Fruit fly (Drosophila melanogaster) whole organism, embryonic: ENCODE measurements around the gene grnd.
A peak's percentile ranks its signal among the peaks of the same experiment; 100 is the strongest.

ENCODE experiments used
- Adf1 ChIP-seq: fragments of 200-800 bp; sonication (Bioruptor generic); IDR thresholded peaks from 2 replicates; pipeline ENCODE4 v1.3.6; 2022; ENCODE audit warnings: missing biosample characterization, missing genetic modification characterization
- B-H2 ChIP-seq: fragments of 200-800 bp; sonication (Bioruptor generic); optimal IDR thresholded peaks from 2 replicates; lab custom pipeline; 2018; ENCODE audit warnings: missing biosample characterization, mild to moderate bottlenecking, missing genetic modification characterization
- Bdp1 ChIP-seq: fragments of 200-800 bp; sonication (Bioruptor generic); optimal IDR thresholded peaks from 3 replicates; lab custom pipeline; 2016; ENCODE audit warnings: missing biosample characterization, missing genetic modification characterization
- Blimp-1 ChIP-seq: fragments of 200-800 bp; sonication (Bioruptor generic); optimal IDR thresholded peaks from 3 replicates; lab custom pipeline; 2018; ENCODE audit warnings: missing biosample characterization, missing genetic modification characterization, mild to moderate bottlenecking, moderate library complexity, missing genetic modification reagents
- CG10267 ChIP-seq: fragments of 200-800 bp; sonication (Bioruptor generic); optimal IDR thresholded peaks from 2 replicates; lab custom pipeline; 2018; ENCODE audit warnings: missing biosample characterization, mild to moderate bottlenecking, missing genetic modification characterization, moderate library complexity
- CG10565 ChIP-seq: fragments of 200-800 bp; sonication (Bioruptor generic); optimal IDR thresholded peaks from 3 replicates; lab custom pipeline; 2016; ENCODE audit warnings: missing biosample characterization, mild to moderate bottlenecking, missing genetic modification characterization
- CG12942 ChIP-seq: fragments of 200-800 bp; sonication (Bioruptor generic); optimal IDR thresholded peaks from 3 replicates; lab custom pipeline; 2016; ENCODE audit warnings: missing biosample characterization, missing genetic modification characterization
- CG13424 ChIP-seq: fragments of 200-800 bp; sonication (Bioruptor generic); optimal IDR thresholded peaks from 2 replicates; lab custom pipeline; 2019; ENCODE audit warnings: missing biosample characterization, mild to moderate bottlenecking, missing genetic modification characterization, moderate library complexity
- CG2120 ChIP-seq: fragments of 200-800 bp; sonication (Bioruptor generic); optimal IDR thresholded peaks from 3 replicates; lab custom pipeline; 2016; ENCODE audit warnings: missing biosample characterization, missing genetic modification characterization
- CG2129 ChIP-seq: fragments of 200-800 bp; sonication (Bioruptor generic); IDR thresholded peaks from 2 replicates; pipeline ENCODE4 v1.3.6; 2022; ENCODE audit warnings: missing biosample characterization, missing genetic modification characterization; ENCODE audit not compliant: partially characterized antibody
- CG31388 ChIP-seq: fragments of 200-800 bp; sonication (Bioruptor generic); optimal IDR thresholded peaks from 2 replicates; lab custom pipeline; 2016; ENCODE audit warnings: missing biosample characterization, missing genetic modification characterization
- CG3163 ChIP-seq: fragments of 200-800 bp; sonication (Bioruptor generic); optimal IDR thresholded peaks from 3 replicates; lab custom pipeline; 2016; ENCODE audit warnings: missing biosample characterization, missing genetic modification characterization
- CG34422 ChIP-seq: fragments of 200-800 bp; sonication (Bioruptor generic); IDR thresholded peaks from 3 replicates; pipeline ENCODE4 v1.3.6; 2022; ENCODE audit warnings: missing biosample characterization, missing genetic modification characterization
- CG3838 ChIP-seq: fragments of 200-800 bp; sonication (Bioruptor generic); optimal IDR thresholded peaks from 3 replicates; lab custom pipeline; 2016; ENCODE audit warnings: missing biosample characterization, missing genetic modification characterization
- CG4360 ChIP-seq: fragments of 200-800 bp; sonication (Bioruptor generic); IDR thresholded peaks from 2 replicates; pipeline ENCODE4 v1.3.6; 2022; ENCODE audit warnings: missing biosample characterization, missing genetic modification characterization
- CG4424 ChIP-seq: fragments of 200-800 bp; sonication (Bioruptor generic); optimal IDR thresholded peaks from 3 replicates; lab custom pipeline; 2016; ENCODE audit warnings: missing biosample characterization, missing genetic modification characterization
- CG4820 ChIP-seq: fragments of 200-800 bp; sonication (Bioruptor generic); optimal IDR thresholded peaks from 3 replicates; lab custom pipeline; 2016; ENCODE audit warnings: missing biosample characterization, missing genetic modification characterization
- CG6272 ChIP-seq: fragments of 200-800 bp; sonication (Bioruptor generic); IDR thresholded peaks from 2 replicates; pipeline ENCODE4 v1.3.6; 2022; ENCODE audit warnings: missing biosample characterization, missing genetic modification characterization
- CG7357 ChIP-seq: fragments of 200-800 bp; sonication (Bioruptor generic); IDR thresholded peaks from 3 replicates; pipeline ENCODE4 v1.3.6; 2022; ENCODE audit warnings: missing biosample characterization, missing genetic modification characterization
- CG7786 ChIP-seq: fragments of 200-800 bp; sonication (Bioruptor generic); optimal IDR thresholded peaks from 2 replicates; lab custom pipeline; 2016; ENCODE audit warnings: missing biosample characterization, missing genetic modification characterization
- CG9876 ChIP-seq: fragments of 200-800 bp; sonication (Bioruptor generic); optimal IDR thresholded peaks from 2 replicates; lab custom pipeline; 2016; ENCODE audit warnings: missing biosample characterization, missing genetic modification characterization
- CHES-1-like ChIP-seq: fragments of 200-800 bp; sonication (Bioruptor generic); optimal IDR thresholded peaks from 2 replicates; lab custom pipeline; 2016; ENCODE audit warnings: missing biosample characterization, missing genetic modification characterization
- Deaf1 ChIP-seq: fragments of 200-800 bp; optimal IDR thresholded peaks from 3 replicates; lab custom pipeline; 2019; ENCODE audit warnings: missing biosample characterization, mild to moderate bottlenecking, missing genetic modification characterization, moderate library complexity
- E2f2 ChIP-seq: fragments of 200-800 bp; sonication (Bioruptor generic); IDR thresholded peaks from 2 replicates; pipeline ENCODE4 v1.3.6; 2022; ENCODE audit warnings: missing biosample characterization, missing genetic modification characterization
- ERR ChIP-seq: fragments of 200-800 bp; sonication (Bioruptor generic); optimal IDR thresholded peaks from 2 replicates; lab custom pipeline; 2016; ENCODE audit warnings: missing biosample characterization, missing genetic modification characterization
- HHEX ChIP-seq: fragments of 200-800 bp; sonication (Bioruptor generic); optimal IDR thresholded peaks from 3 replicates; lab custom pipeline; 2017; ENCODE audit warnings: missing biosample characterization, mild to moderate bottlenecking, missing genetic modification characterization, missing genetic modification reagents
- HLH3B ChIP-seq: fragments of 200-800 bp; sonication (Bioruptor generic); IDR thresholded peaks from 2 replicates; pipeline ENCODE4 v1.3.6; 2022; ENCODE audit warnings: missing biosample characterization, missing genetic modification characterization
- HmgZ ChIP-seq: fragments of 200-800 bp; sonication (Bioruptor generic); optimal IDR thresholded peaks from 2 replicates; lab custom pipeline; 2018; ENCODE audit warnings: missing biosample characterization, mild to moderate bottlenecking, missing genetic modification characterization
- Lim3 ChIP-seq: fragments of 200-800 bp; sonication (Bioruptor generic); IDR thresholded peaks from 2 replicates; pipeline ENCODE4 v1.3.6; 2022; ENCODE audit warnings: missing biosample characterization, missing genetic modification characterization
- Lpt ChIP-seq: fragments of >200 bp; optimal IDR thresholded peaks from 2 replicates; lab custom pipeline; 2018; ENCODE audit warnings: missing biosample characterization, missing genetic modification characterization
- Meics ChIP-seq: fragments of 200-800 bp; sonication (Bioruptor generic); optimal IDR thresholded peaks from 2 replicates; lab custom pipeline; 2017; ENCODE audit warnings: missing biosample characterization, mild to moderate bottlenecking, missing genetic modification characterization
- Mes4 ChIP-seq: fragments of 200-800 bp; sonication (Bioruptor generic); optimal IDR thresholded peaks from 2 replicates; lab custom pipeline; 2016; ENCODE audit warnings: missing biosample characterization, missing genetic modification characterization
- NfI ChIP-seq: fragments of 200-800 bp; sonication (Bioruptor generic); optimal IDR thresholded peaks from 3 replicates; lab custom pipeline; 2018; ENCODE audit warnings: missing biosample characterization, mild to moderate bottlenecking, missing genetic modification characterization, moderate library complexity
- PHDP ChIP-seq: fragments of 200-800 bp; sonication (Bioruptor generic); optimal IDR thresholded peaks from 3 replicates; lab custom pipeline; 2018; ENCODE audit warnings: missing biosample characterization, mild to moderate bottlenecking, missing genetic modification characterization, moderate library complexity
- Rfx ChIP-seq: fragments of 200-800 bp; sonication (Bioruptor generic); IDR thresholded peaks from 2 replicates; pipeline ENCODE4 v1.3.6; 2022; ENCODE audit warnings: missing biosample characterization, missing genetic modification characterization
- Tbp ChIP-seq: fragments of >200 bp; optimal IDR thresholded peaks from 2 replicates; lab custom pipeline; 2018; ENCODE audit warnings: missing biosample characterization, missing genetic modification characterization
- Xrp1 ChIP-seq: fragments of 200-800 bp; sonication (Bioruptor generic); IDR thresholded peaks from 2 replicates; pipeline ENCODE4 v1.3.6; 2022; ENCODE audit warnings: missing biosample characterization, missing genetic modification characterization
- bigmax ChIP-seq: fragments of 200-800 bp; sonication (Bioruptor generic); optimal IDR thresholded peaks from 2 replicates; lab custom pipeline; 2018; ENCODE audit warnings: missing biosample characterization, mild to moderate bottlenecking, missing genetic modification characterization
- br ChIP-seq: fragments of >200 bp; optimal IDR thresholded peaks from 2 replicates; lab custom pipeline; 2017
- crol ChIP-seq: fragments of 200-800 bp; sonication (Bioruptor generic); IDR thresholded peaks from 2 replicates; pipeline ENCODE4 v1.3.6; 2022; ENCODE audit warnings: missing biosample characterization, missing genetic modification characterization
- da ChIP-seq: fragments of 200-800 bp; sonication (Bioruptor generic); optimal IDR thresholded peaks from 2 replicates; lab custom pipeline; 2016; ENCODE audit warnings: missing biosample characterization, missing genetic modification characterization
- ewg ChIP-seq: fragments of 200-800 bp; sonication (Bioruptor generic); optimal IDR thresholded peaks from 3 replicates; lab custom pipeline; 2017; ENCODE audit warnings: mild to moderate bottlenecking, missing biosample characterization, missing genetic modification reagents, missing genetic modification characterization
- eyg ChIP-seq: fragments of 200-800 bp; sonication (Bioruptor generic); optimal IDR thresholded peaks from 3 replicates; lab custom pipeline; 2016; ENCODE audit warnings: missing biosample characterization, missing genetic modification characterization
- gem ChIP-seq: fragments of 200-800 bp; sonication (Bioruptor generic); optimal IDR thresholded peaks from 2 replicates; lab custom pipeline; 2019; ENCODE audit warnings: missing biosample characterization, mild to moderate bottlenecking, missing genetic modification characterization, moderate library complexity
- grau ChIP-seq: fragments of 200-800 bp; optimal IDR thresholded peaks from 3 replicates; lab custom pipeline; 2019; ENCODE audit warnings: missing biosample characterization, mild to moderate bottlenecking, missing genetic modification characterization, moderate library complexity
- ham ChIP-seq: fragments of 200-800 bp; sonication (Bioruptor generic); IDR thresholded peaks from 2 replicates; pipeline ENCODE4 v1.3.6; 2022; ENCODE audit warnings: missing biosample characterization, missing genetic modification characterization
- lilli ChIP-seq: fragments of 200-800 bp; sonication (Bioruptor generic); optimal IDR thresholded peaks from 3 replicates; lab custom pipeline; 2016; ENCODE audit warnings: missing biosample characterization, missing genetic modification characterization
- lmd ChIP-seq: fragments of 200-800 bp; sonication (Bioruptor generic); IDR thresholded peaks from 2 replicates; pipeline ENCODE4 v1.3.6; 2022; ENCODE audit warnings: missing biosample characterization, missing genetic modification characterization
- nmo ChIP-seq: fragments of 200-800 bp; sonication (Bioruptor generic); optimal IDR thresholded peaks from 2 replicates; lab custom pipeline; 2018; ENCODE audit warnings: missing biosample characterization, mild to moderate bottlenecking, missing genetic modification characterization, moderate library complexity
- pum ChIP-seq: fragments of 200-800 bp; sonication (Bioruptor generic); optimal IDR thresholded peaks from 2 replicates; lab custom pipeline; 2016; ENCODE audit warnings: missing biosample characterization, missing genetic modification characterization
- ro ChIP-seq: fragments of 200-800 bp; sonication (Bioruptor generic); IDR thresholded peaks from 2 replicates; pipeline ENCODE4 v1.3.6; 2022; ENCODE audit warnings: missing biosample characterization, missing genetic modification characterization
- row ChIP-seq: fragments of 200-800 bp; sonication (Bioruptor generic); IDR thresholded peaks from 3 replicates; pipeline ENCODE4 v1.3.6; 2022; ENCODE audit warnings: missing biosample characterization, missing genetic modification characterization
- tio ChIP-seq: fragments of 200-800 bp; sonication (Bioruptor generic); optimal IDR thresholded peaks from 2 replicates; lab custom pipeline; 2017; ENCODE audit warnings: missing biosample characterization, missing genetic modification characterization, inconsistent platforms
- z ChIP-seq: fragments of 200-800 bp; sonication (Bioruptor generic); IDR thresholded peaks from 3 replicates; pipeline ENCODE4 v1.3.6; 2022; ENCODE audit warnings: missing biosample characterization, missing genetic modification characterization

The grnd gene

DNA sequence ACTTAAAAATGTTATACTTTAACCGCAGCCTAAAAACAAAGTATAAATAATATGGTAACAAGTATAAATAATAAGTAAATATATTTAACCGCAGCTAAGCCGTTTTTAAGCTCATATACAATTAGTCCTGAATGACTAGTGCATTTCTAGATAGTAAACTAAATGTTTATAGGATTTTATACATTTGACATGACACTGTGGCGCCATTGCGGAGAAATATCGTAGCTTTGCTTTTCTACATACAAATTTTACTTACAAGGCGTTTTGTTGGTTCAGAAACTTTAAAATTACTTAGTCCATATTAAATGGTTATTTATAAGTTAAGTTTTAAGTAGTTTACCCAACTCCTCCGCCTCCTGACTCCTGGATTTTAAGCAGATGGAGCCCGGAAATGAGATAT lies 44.0 kb upstream of the grnd start (continued):
- no peak for TF ChIP-seq CG34422 (GFP tag; lab: Robert Waterston, UW)
- no peak for TF ChIP-seq nmo (GFP tag; lab: Kevin White, UChicago)
- TF ChIP-seq CG10565 (GFP tag; lab: Kevin White, UChicago): no peak
- no peak for TF ChIP-seq z
- no peak for TF ChIP-seq Tbp (GFP tag; lab: Kevin White, UChicago)
- no peak for TF ChIP-seq ERR
- TF ChIP-seq CG9876 (GFP tag; lab: Kevin White, UChicago): no peak
- peak; percentile 34 for TF ChIP-seq PHDP (tag; lab: Kevin White, UChicago)
- TF ChIP-seq Meics (GFP tag; lab: Kevin White, UChicago): no peak
- TF ChIP-seq ham (GFP tag; lab: Robert Waterston, UW): no peak
- TF ChIP-seq Mes4: no peak
- no peak for TF ChIP-seq lmd (GFP tag; lab: Robert Waterston, UW)
- no peak for TF ChIP-seq CG6272 (GFP tag; lab: Robert Waterston, UW)
- TF ChIP-seq CG3838 (GFP tag; lab: Kevin White, UChicago): no peak
- TF ChIP-seq CG4424 (GFP tag; lab: Kevin White, UChicago): peak; percentile 16
- TF ChIP-seq Lpt (GFP tag; lab: Kevin White, UChicago): no peak
- peak; percentile 14 for TF ChIP-seq CG10267
- no peak for TF ChIP-seq CG7786 (GFP tag; lab: Kevin White, UChicago)
- no peak for TF ChIP-seq da (GFP tag; lab: Kevin White, UChicago)
- no peak for TF ChIP-seq Deaf1 (tag; lab: Kevin White, UChicago)
- TF ChIP-seq CG13424 (tag; lab: Kevin White, UChicago): no peak
- no peak for TF ChIP-seq br (lab: Kevin White, UChicago)
- no peak for TF ChIP-seq row (GFP tag; lab: Robert Waterston, UW)
- TF ChIP-seq NfI: peak; percentile 33
- TF ChIP-seq eyg: no peak
- TF ChIP-seq E2f2 (GFP tag; lab: Robert Waterston, UW): peak; percentile 29; the same call in 1 of the 2 replicates
- no peak for TF ChIP-seq CG2120
- TF ChIP-seq ewg: no peak
- no peak for TF ChIP-seq CG31388
- no peak for TF ChIP-seq pum
- peak; percentile 21 for TF ChIP-seq gem (tag; lab: Kevin White, UChicago)
- no peak for TF ChIP-seq HLH3B (GFP tag; lab: Robert Waterston, UW)
- TF ChIP-seq Bdp1 (GFP tag; lab: Kevin White, UChicago): no peak
- no peak for TF ChIP-seq Blimp-1 (GFP tag; lab: Kevin White, UChicago)
- TF ChIP-seq CG12942 (GFP tag; lab: Kevin White, UChicago): no peak
- TF ChIP-seq tio (GFP tag; lab: Kevin White, UChicago): peak; percentile 4
- TF ChIP-seq CG3163 (GFP tag; lab: Kevin White, UChicago): no peak
- TF ChIP-seq CG4820 (GFP tag; lab: Kevin White, UChicago): no peak
- no peak; the same call in 1 of the 2 replicates for TF ChIP-seq Xrp1 (GFP tag; lab: Robert Waterston, UW)
- TF ChIP-seq CG7357 (GFP tag; lab: Robert Waterston, UW): no peak
- TF ChIP-seq lilli (GFP tag; lab: Kevin White, UChicago): peak; percentile 26
- no peak for TF ChIP-seq CHES-1-like (GFP tag; lab: Kevin White, UChicago)
- TF ChIP-seq crol (GFP tag; lab: Robert Waterston, UW): no peak
- peak; percentile 33 for TF ChIP-seq grau
- peak; percentile 32 for TF ChIP-seq HmgZ (tag; lab: Kevin White, UChicago)
- peak; percentile 73 for TF ChIP-seq Rfx
- TF ChIP-seq Adf1 (GFP tag; lab: Robert Waterston, UW): no peak
- TF ChIP-seq Lim3: no peak
- TF ChIP-seq CG2129: no peak
- TF ChIP-seq ro (GFP tag; lab: Robert Waterston, UW): peak; percentile 14; the same call in 1 of the 2 replicates
- peak; percentile 30 for TF ChIP-seq B-H2
- 0 out of 2 replicates have a peak, but pooled peaks have one; percentile 22 for TF ChIP-seq CG4360 (GFP tag; lab: Robert Waterston, UW)
- peak; percentile 13 for TF ChIP-seq HHEX (GFP tag; lab: Kevin White, UChicago)
- no peak for TF ChIP-seq bigmax
